Fruit fly (Drosophila melanogaster) whole organism, adult: ENCODE data around the gene ppk21.

Source experiments
- CG11617 ChIP-seq: fragments of 200-800 bp; sonication (Bioruptor generic); optimal IDR thresholded peaks from 2 replicates; lab custom pipeline; 2017; ENCODE audit warnings: mild to moderate bottlenecking, missing biosample characterization, missing genetic modification reagents, missing genetic modification characterization
- CG12768 ChIP-seq: fragments of 200-800 bp; sonication (Bioruptor generic); optimal IDR thresholded peaks from 2 replicates; lab custom pipeline; 2017; ENCODE audit warnings: missing biosample characterization, missing genetic modification characterization, mild to moderate bottlenecking, moderate library complexity, missing genetic modification reagents
- CG14711 ChIP-seq: fragments of 200-800 bp; sonication (Bioruptor generic); optimal IDR thresholded peaks from 2 replicates; lab custom pipeline; 2018; ENCODE audit warnings: missing biosample characterization, mild to moderate bottlenecking, missing genetic modification characterization, moderate library complexity
- CG5204 ChIP-seq: fragments of 200-800 bp; sonication (Bioruptor generic); optimal IDR thresholded peaks from 2 replicates; lab custom pipeline; 2016; ENCODE audit warnings: missing biosample characterization, missing genetic modification characterization
- CG7045 ChIP-seq: fragments of 200-800 bp; sonication (Bioruptor generic); optimal IDR thresholded peaks from 2 replicates; lab custom pipeline; 2017; ENCODE audit warnings: missing biosample characterization, mild to moderate bottlenecking, missing genetic modification characterization
- CG7101 ChIP-seq: fragments of 200-800 bp; sonication (Bioruptor generic); optimal IDR thresholded peaks from 2 replicates; lab custom pipeline; 2018; ENCODE audit warnings: missing biosample characterization, mild to moderate bottlenecking, missing genetic modification characterization, moderate library complexity
- Clk ChIP-seq: fragments of 200-800 bp; sonication (Bioruptor generic); optimal IDR thresholded peaks from 2 replicates; lab custom pipeline; 2017; ENCODE audit warnings: missing biosample characterization, missing genetic modification characterization
- Crg-1 ChIP-seq: fragments of 200-800 bp; sonication (Bioruptor generic); optimal IDR thresholded peaks from 2 replicates; lab custom pipeline; 2016; ENCODE audit warnings: missing biosample characterization, missing genetic modification characterization
- Hr96 ChIP-seq: fragments of 200-800 bp; sonication (Bioruptor generic); optimal IDR thresholded peaks from 2 replicates; lab custom pipeline; 2016; ENCODE audit warnings: missing biosample characterization, missing genetic modification characterization
- Mnt ChIP-seq: fragments of 200-800 bp; sonication (Bioruptor generic); optimal IDR thresholded peaks from 2 replicates; lab custom pipeline; 2016; ENCODE audit warnings: missing biosample characterization, mild to moderate bottlenecking, missing genetic modification characterization
- bab1 ChIP-seq: fragments of 200-800 bp; sonication (Bioruptor generic); optimal IDR thresholded peaks from 3 replicates; lab custom pipeline; 2019; ENCODE audit warnings: missing biosample characterization, mild to moderate bottlenecking, missing genetic modification characterization, moderate library complexity
- cnc ChIP-seq, 2 experiments: fragments of >200 bp; optimal IDR thresholded peaks; 2 replicates each; lab custom pipeline; 2017
- kay ChIP-seq: fragments of 200-800 bp; sonication (Bioruptor generic); peaks from one replicate; lab custom pipeline; 2016; ENCODE audit warnings: missing biosample characterization, missing genetic modification characterization, borderline replicate concordance
- tj ChIP-seq: fragments of 200-800 bp; sonication (Bioruptor generic); optimal IDR thresholded peaks from 3 replicates; lab custom pipeline; 2017; ENCODE audit warnings: missing biosample characterization, mild to moderate bottlenecking, missing genetic modification characterization, moderate library complexity

- TF ChIP-seq kay (GFP tag; lab: Kevin White, UChicago) (no peak), CG11617 (GFP tag; lab: Kevin White, UChicago) (no peak), CG5204 (GFP tag; lab: Kevin White, UChicago) (no peak), cnc (optimal IDR thresholded peaks at IDR 0.05; lab: Kevin White, UChicago) (no peak), CG14711 (tag; lab: Kevin White, UChicago) (no peak), CG12768 (GFP tag; lab: Kevin White, UChicago) (no peak), tj (no peak), bab1 (GFP tag; lab: Kevin White, UChicago) (no peak), Mnt (GFP tag; lab: Kevin White, UChicago) (no peak), CG7045 (GFP tag; lab: Kevin White, UChicago) (no peak), Hr96 (GFP tag; lab: Kevin White, UChicago) (no peak), Clk (GFP tag; lab: Kevin White, UChicago) (no peak), CG7101 (no peak), Crg-1 (GFP tag; lab: Kevin White, UChicago) (no peak)
Measured at dm6 chr3R:29711434-29711833, 46.9 kb downstream of the ppk21 start.
